Fruit fly (Drosophila melanogaster) whole organism: Measurements from ENCODE around the gene CG4462.

Source experiments
- CG8478 ChIP-seq: fragments of >200 bp; optimal IDR thresholded peaks from 2 replicates; lab custom pipeline; 2018; ENCODE audit warnings: inconsistent platforms
- Dll ChIP-seq: fragments of >200 bp; optimal IDR thresholded peaks from 2 replicates; lab custom pipeline; 2017
- EcR ChIP-seq, 2 experiments: fragments of >200 bp; optimal IDR thresholded peaks; 2 replicates each; lab custom pipeline; 2017; ENCODE audit warnings: missing biosample characterization in 2 of 2, missing genetic modification characterization in 2 of 2, missing genetic modification reagents in 2 of 2
- pan ChIP-seq: fragments of >200 bp; optimal IDR thresholded peaks from 2 replicates; lab custom pipeline; 2017
- psq ChIP-seq: fragments of >200 bp; optimal IDR thresholded peaks from 2 replicates; lab custom pipeline; 2017
- usp ChIP-seq: fragments of >200 bp; optimal IDR thresholded peaks from 2 replicates; lab custom pipeline; 2017; ENCODE audit warnings: missing biosample characterization, missing genetic modification characterization, mixed read lengths

DNA sequence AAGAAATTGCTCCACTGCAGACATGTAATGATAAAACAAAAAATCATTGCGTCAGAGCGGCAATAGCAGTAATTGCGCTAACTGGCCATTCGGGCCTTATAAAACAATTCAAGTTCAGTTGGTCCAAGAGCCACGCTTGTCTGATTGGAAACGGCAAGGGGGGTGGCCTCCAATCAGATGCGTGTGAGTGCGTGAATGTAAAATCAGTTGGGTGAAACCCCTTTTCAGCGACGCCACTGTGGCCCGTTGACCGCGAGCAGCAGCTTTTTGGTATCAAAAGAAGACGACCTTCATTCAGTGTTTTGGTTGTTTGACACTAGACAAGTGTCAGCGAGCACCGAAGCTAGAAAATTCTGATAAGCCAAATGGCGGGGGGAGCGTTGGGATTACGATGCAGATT lies 22.8 kb downstream of the CG4462 start:
- TF ChIP-seq pan (lab: Kevin White, UChicago) (no peak), CG8478 (no peak), usp (GFP tag; lab: Kevin White, UChicago) (no peak), psq (lab: Kevin White, UChicago) (no peak), Dll (lab: Kevin White, UChicago) (no peak), EcR (GFP tag; optimal IDR thresholded peaks at IDR 0.05; lab: Kevin White, UChicago) (no peak)
